Worm (Caenorhabditis elegans) whole organism, L1 larva: ENCODE data around the gene T23B12.6.

Experiments used
- C04F5.9 ChIP-seq: sonication (generic microtip); optimal IDR thresholded peaks from 2 replicates; lab custom pipeline; 2016; ENCODE audit warnings: missing genetic modification characterization, missing compliant biosample characterization
- C16A3.4 ChIP-seq: fragments of 150-350 bp; optimal IDR thresholded peaks from 2 replicates; lab custom pipeline; 2014; ENCODE audit warnings: missing biosample characterization, missing genetic modification characterization
- ama-1 ChIP-seq: fragments of 150-350 bp; optimal IDR thresholded peaks from 2 replicates; lab custom pipeline; 2014
- blmp-1 ChIP-seq: fragments of 150-350 bp; optimal IDR thresholded peaks from 2 replicates; lab custom pipeline; 2014; ENCODE audit warnings: missing biosample characterization, missing genetic modification characterization
- ceh-82 ChIP-seq, 3 experiments: fragments of 150-350 bp in 1 of 3; sonication (generic microtip) in 2 of 3; optimal IDR thresholded peaks; 2 replicates each; lab custom pipeline; 2014 to 2017; ENCODE audit warnings: missing biosample characterization in 3 of 3, missing genetic modification characterization in 3 of 3
- ces-1 ChIP-seq: fragments of 150-350 bp; optimal IDR thresholded peaks from 2 replicates; lab custom pipeline; 2014; ENCODE audit warnings: missing biosample characterization, missing genetic modification reagents, missing genetic modification characterization
- dpl-1 ChIP-seq, 3 experiments: fragments of 150-350 bp in 2 of 3; sonication (generic microtip) in 1 of 3; optimal IDR thresholded peaks; 2 replicates each; lab custom pipeline; 2014 to 2017; ENCODE audit warnings: missing biosample characterization in 3 of 3, missing genetic modification characterization in 3 of 3, missing genetic modification reagents in 3 of 3
- efl-1 ChIP-seq, 4 experiments: fragments of 150-350 bp; optimal IDR thresholded peaks in 3 of 4; peaks in 1 of 4; 1 replicate in 1 of 4; 2 replicates in 3 of 4; lab custom pipeline; 2014; ENCODE audit warnings: missing biosample characterization in 2 of 4, missing genetic modification characterization in 2 of 4, missing genetic modification reagents in 2 of 4
- elt-2 ChIP-seq: sonication (generic microtip); optimal IDR thresholded peaks from 2 replicates; lab custom pipeline; 2016; ENCODE audit warnings: missing genetic modification characterization, mild to moderate bottlenecking, inconsistent platforms, missing compliant biosample characterization, missing genetic modification reagents
- elt-3 ChIP-seq, 6 experiments: fragments of 150-350 bp in 1 of 6; sonication (generic microtip); optimal IDR thresholded peaks; 2 replicates each; lab custom pipeline; 2017 to 2018; ENCODE audit warnings: missing biosample characterization in 6 of 6, missing genetic modification characterization in 6 of 6, inconsistent platforms in 1 of 6
- ets-5 ChIP-seq: fragments of 200-800 bp; sonication (Bioruptor generic); IDR thresholded peaks from 2 replicates; pipeline ENCODE4 v1.3.6; 2022; ENCODE audit warnings: missing genetic modification characterization, missing compliant biosample characterization
- fkh-8 ChIP-seq: sonication (generic microtip); optimal IDR thresholded peaks from 2 replicates; lab custom pipeline; 2016; ENCODE audit warnings: mild to moderate bottlenecking, missing genetic modification characterization, missing compliant biosample characterization
- fos-1 ChIP-seq: fragments of 150-350 bp; optimal IDR thresholded peaks from 2 replicates; lab custom pipeline; 2014; ENCODE audit warnings: missing biosample characterization, missing genetic modification characterization
- grh-1 ChIP-seq: fragments of 200-800 bp; sonication (Bioruptor generic); IDR thresholded peaks from 2 replicates; pipeline ENCODE4 v1.3.6; 2022; ENCODE audit warnings: missing genetic modification reagents, missing genetic modification characterization, missing compliant biosample characterization
- hpl-2 ChIP-seq: fragments of 150-350 bp; optimal IDR thresholded peaks from 2 replicates; lab custom pipeline; 2014; ENCODE audit warnings: missing biosample characterization, missing genetic modification reagents, missing genetic modification characterization
- jun-1 ChIP-seq: fragments of 150-350 bp; optimal IDR thresholded peaks from 2 replicates; lab custom pipeline; 2014; ENCODE audit warnings: missing biosample characterization, missing genetic modification reagents, missing genetic modification characterization
- lin-14 ChIP-seq: fragments of 200-800 bp; sonication (Bioruptor generic); optimal IDR thresholded peaks from 2 replicates; lab custom pipeline; 2018; ENCODE audit warnings: mild to moderate bottlenecking, missing genetic modification characterization, moderate library complexity, missing compliant biosample characterization
- lin-15B ChIP-seq: fragments of 150-350 bp; sonication (generic microtip); optimal IDR thresholded peaks from 3 replicates; lab custom pipeline; 2014; ENCODE audit warnings: missing biosample characterization, missing genetic modification characterization
- lin-35 ChIP-seq, 2 experiments: fragments of 150-350 bp; optimal IDR thresholded peaks; 2 replicates each; lab custom pipeline; 2014; ENCODE audit warnings: missing biosample characterization in 2 of 2, missing genetic modification characterization in 2 of 2, missing genetic modification reagents in 2 of 2
- lsy-2 ChIP-seq, 2 experiments: fragments of 150-350 bp; optimal IDR thresholded peaks; 2 replicates each; lab custom pipeline; 2014; ENCODE audit warnings: missing biosample characterization in 2 of 2, missing genetic modification characterization in 2 of 2
- mdl-1 ChIP-seq, 2 experiments: fragments of 150-350 bp; optimal IDR thresholded peaks; 2 replicates each; lab custom pipeline; 2014 to 2017; ENCODE audit warnings: missing biosample characterization in 2 of 2, missing genetic modification characterization in 2 of 2, inconsistent platforms in 1 of 2
- mef-2 ChIP-seq: fragments of 150-350 bp; optimal IDR thresholded peaks from 2 replicates; lab custom pipeline; 2014; ENCODE audit warnings: missing biosample characterization, missing genetic modification characterization
- mep-1 ChIP-seq: fragments of 150-350 bp; optimal IDR thresholded peaks from 2 replicates; lab custom pipeline; 2014; ENCODE audit warnings: missing biosample characterization, missing genetic modification characterization
- nhr-11 ChIP-seq: fragments of 150-350 bp; optimal IDR thresholded peaks from 2 replicates; lab custom pipeline; 2014; ENCODE audit warnings: missing biosample characterization, missing genetic modification characterization
- nhr-20 ChIP-seq: sonication (generic microtip); optimal IDR thresholded peaks from 2 replicates; lab custom pipeline; 2016; ENCODE audit warnings: mild to moderate bottlenecking, missing genetic modification characterization, missing compliant biosample characterization
- nhr-28 ChIP-seq: fragments of 150-350 bp; optimal IDR thresholded peaks from 2 replicates; lab custom pipeline; 2014; ENCODE audit warnings: missing biosample characterization, missing genetic modification characterization
- nhr-71 ChIP-seq: sonication (generic microtip); optimal IDR thresholded peaks from 2 replicates; lab custom pipeline; 2016; ENCODE audit warnings: mild to moderate bottlenecking, missing genetic modification characterization, moderate library complexity, missing compliant biosample characterization
- nhr-76 ChIP-seq: sonication (generic microtip); optimal IDR thresholded peaks from 2 replicates; lab custom pipeline; 2017; ENCODE audit warnings: missing biosample characterization, missing genetic modification characterization
- nhr-77 ChIP-seq: fragments of 150-350 bp; optimal IDR thresholded peaks from 2 replicates; lab custom pipeline; 2014; ENCODE audit warnings: missing biosample characterization, missing genetic modification characterization
- nhr-85 ChIP-seq: sonication (generic microtip); peaks from one replicate; lab custom pipeline; 2016; ENCODE audit warnings: missing genetic modification characterization, inconsistent platforms, missing compliant biosample characterization
- nhr-90 ChIP-seq: sonication (generic microtip); optimal IDR thresholded peaks from 2 replicates; lab custom pipeline; 2016; ENCODE audit warnings: mild to moderate bottlenecking, missing genetic modification characterization, missing compliant biosample characterization; ENCODE audit not compliant: poor library complexity
- snu-23 ChIP-seq: sonication (generic microtip); optimal IDR thresholded peaks from 2 replicates; lab custom pipeline; 2016; ENCODE audit warnings: missing genetic modification characterization, missing compliant biosample characterization
- sox-4 ChIP-seq: sonication (generic microtip); optimal IDR thresholded peaks from 2 replicates; lab custom pipeline; 2016; ENCODE audit warnings: missing genetic modification characterization, missing compliant biosample characterization
- sptf-1 ChIP-seq: fragments of 150-350 bp; optimal IDR thresholded peaks from 2 replicates; lab custom pipeline; 2014; ENCODE audit warnings: missing biosample characterization, missing genetic modification characterization
- unc-62 ChIP-seq: fragments of 150-350 bp; optimal IDR thresholded peaks from 2 replicates; lab custom pipeline; 2014; ENCODE audit warnings: missing biosample characterization, missing genetic modification reagents, missing genetic modification characterization

The T23B12.6 gene

ce11 chrV:8449241-8449640 lies 11.0 kb downstream of the T23B12.6 start:
- TF ChIP-seq elt-2 (tag; lab: Kevin White, UChicago): no peak
- TF ChIP-seq efl-1 (optimal IDR thresholded peaks at IDR 0.05; lab: Kevin White, UChicago): no peak
- peak in 1 of 2 experiments; percentile 83 for TF ChIP-seq efl-1 (GFP tag; optimal IDR thresholded peaks at IDR 0.05 in 1 of 2; lab: Kevin White, UChicago)
- TF ChIP-seq lin-14 (GFP tag; lab: Kevin White, UChicago): peak; percentile 65
- TF ChIP-seq ces-1 (GFP tag; lab: Kevin White, UChicago): no peak
- peak; percentile 6 for TF ChIP-seq nhr-20
- TF ChIP-seq lin-15B (tag; lab: Kevin White, UChicago): no peak
- peak in 1 of 2 experiments; percentile 19 for TF ChIP-seq lsy-2 (tag; optimal IDR thresholded peaks at IDR 0.05; lab: Kevin White, UChicago)
- no peak for TF ChIP-seq nhr-28
- TF ChIP-seq elt-3 (tag; optimal IDR thresholded peaks at IDR 0.05; lab: Kevin White, UChicago): peak in 1 of 6 experiments; percentile 77
- TF ChIP-seq nhr-85 (tag; lab: Kevin White, UChicago): peak; percentile 86
- peak; percentile 68 for TF ChIP-seq blmp-1 (tag; lab: Kevin White, UChicago)
- TF ChIP-seq, all 84 proteins: peak for 7

- TF ChIP-seq sptf-1 (tag; lab: Kevin White, UChicago) (no peak), efl-1 (optimal IDR thresholded peaks at IDR 0.05; lab: Kevin White, UChicago) (no peak), efl-1 (GFP tag; optimal IDR thresholded peaks at IDR 0.05 in 1 of 2; lab: Kevin White, UChicago) (peak in 1 of 2 experiments; percentile 14), sox-4 (tag; lab: Kevin White, UChicago) (no peak), nhr-85 (tag; lab: Kevin White, UChicago) (no peak), nhr-28 (no peak)
These were observed 12.3 kb downstream of the T23B12.6 start, which contains the start of gene T23B12.5 for ce11 chrV:8447928-8448327. Gene T23B12.5 (minus strand): TSS chrV:8448028.

- TF ChIP-seq mep-1 (tag; lab: Kevin White, UChicago): peak; percentile 16
- TF ChIP-seq ceh-82 (tag; optimal IDR thresholded peaks at IDR 0.05; lab: Kevin White, UChicago): no peak
- peak; percentile 43 for TF ChIP-seq jun-1 (tag; lab: Kevin White, UChicago)
- TF ChIP-seq efl-1 (optimal IDR thresholded peaks at IDR 0.05; lab: Kevin White, UChicago): peak in 1 of 2 experiments; percentile 22
- TF ChIP-seq efl-1 (GFP tag; optimal IDR thresholded peaks at IDR 0.05 in 1 of 2; lab: Kevin White, UChicago): peak in 1 of 2 experiments; percentile 1
- TF ChIP-seq C04F5.9 (tag; lab: Kevin White, UChicago): no peak
- TF ChIP-seq nhr-77: peak; percentile 60
- peak in 3 of 6 experiments; percentile 24 to 53 (median 49) for TF ChIP-seq elt-3 (tag; optimal IDR thresholded peaks at IDR 0.05; lab: Kevin White, UChicago)
- TF ChIP-seq lin-35 (GFP tag; optimal IDR thresholded peaks at IDR 0.05; lab: Kevin White, UChicago): peak; percentile 2 to 64
- TF ChIP-seq dpl-1 (GFP tag; optimal IDR thresholded peaks at IDR 0.05; lab: Kevin White, UChicago): no peak
- TF ChIP-seq unc-62 (GFP tag; lab: Kevin White, UChicago): no peak
- no peak for TF ChIP-seq grh-1 (GFP tag; lab: Robert Waterston, UW)
- TF ChIP-seq nhr-71 (tag; lab: Kevin White, UChicago): peak; percentile 48
- peak; percentile 51 for TF ChIP-seq elt-2 (tag; lab: Kevin White, UChicago)
- TF ChIP-seq mef-2: no peak
- TF ChIP-seq snu-23 (GFP tag; lab: Kevin White, UChicago): peak; percentile 48
- TF ChIP-seq nhr-90 (tag; lab: Kevin White, UChicago): peak; percentile 41
- TF ChIP-seq nhr-20: peak; percentile 53
- TF ChIP-seq hpl-2 (GFP tag; lab: Kevin White, UChicago): no peak
- no peak for TF ChIP-seq ets-5 (GFP tag; lab: Robert Waterston, UW)
- no peak for TF ChIP-seq nhr-76
- no peak for TF ChIP-seq fkh-8
- peak in 1 of 2 experiments; percentile 17 for TF ChIP-seq mdl-1 (tag; optimal IDR thresholded peaks at IDR 0.05; lab: Kevin White, UChicago)
- TF ChIP-seq C16A3.4 (tag; lab: Kevin White, UChicago): peak; percentile 28
- peak; percentile 9 for TF ChIP-seq fos-1
- TF ChIP-seq blmp-1 (tag; lab: Kevin White, UChicago): peak; percentile 78
- TF ChIP-seq lin-14 (GFP tag; lab: Kevin White, UChicago): peak; percentile 71
- no peak for TF ChIP-seq nhr-11 (tag; lab: Kevin White, UChicago)
- TF ChIP-seq nhr-85 (tag; lab: Kevin White, UChicago): peak; percentile 80
- no peak for TF ChIP-seq ama-1 (lab: Kevin White, UChicago)
- TF ChIP-seq lsy-2 (tag; optimal IDR thresholded peaks at IDR 0.05; lab: Kevin White, UChicago): peak; percentile 5 to 62
These were observed 14.6 kb downstream of the T23B12.6 start for ce11 chrV:8445636-8446035.
